Worm (Caenorhabditis elegans) whole organism, young adult: Measurements from ENCODE around the gene dnc-1.
A peak's percentile ranks its signal among the peaks of the same experiment; 100 is the strongest.

ENCODE experiments used
- C17E4.6 ChIP-seq: fragments of 200-800 bp; sonication (Bioruptor generic); IDR thresholded peaks from 2 replicates; pipeline ENCODE4 v1.3.6; 2022; ENCODE audit warnings: missing genetic modification reagents, missing genetic modification characterization, missing compliant biosample characterization
- F10E7.11 ChIP-seq: sonication (generic microtip); optimal IDR thresholded peaks from 2 replicates; lab custom pipeline; 2017; ENCODE audit warnings: mild to moderate bottlenecking, missing genetic modification characterization, moderate library complexity, missing compliant biosample characterization
- F23B12.7 ChIP-seq: sonication (generic microtip); optimal IDR thresholded peaks from 2 replicates; lab custom pipeline; 2017; ENCODE audit warnings: missing genetic modification characterization, mild to moderate bottlenecking, missing compliant biosample characterization, antibody characterized with exemption, moderate library complexity; ENCODE audit not compliant: insufficient read depth
- F37B4.10 ChIP-seq: fragments of 200-800 bp; sonication (Bioruptor generic); IDR thresholded peaks from 2 replicates; pipeline ENCODE4 v1.3.6; 2022; ENCODE audit warnings: missing genetic modification characterization, missing compliant biosample characterization
- F49E8.2 ChIP-seq: sonication (generic microtip); optimal IDR thresholded peaks from 3 replicates; lab custom pipeline; 2017; ENCODE audit warnings: missing genetic modification characterization, mild to moderate bottlenecking, missing compliant biosample characterization, antibody characterized with exemption, moderate library complexity; ENCODE audit not compliant: insufficient read depth
- K12H6.12 ChIP-seq: fragments of 200-800 bp; sonication (Bioruptor generic); optimal IDR thresholded peaks from 2 replicates; lab custom pipeline; 2018; ENCODE audit warnings: mild to moderate bottlenecking, missing genetic modification characterization, missing compliant biosample characterization
- T26A5.8 ChIP-seq: sonication (generic microtip); optimal IDR thresholded peaks from 2 replicates; lab custom pipeline; 2016; ENCODE audit warnings: missing genetic modification characterization, missing compliant biosample characterization
- Y53F4B.3 ChIP-seq: fragments of 200-800 bp; sonication (Bioruptor generic); IDR thresholded peaks from 2 replicates; pipeline ENCODE4 v1.3.6; 2022; ENCODE audit warnings: missing genetic modification reagents, missing genetic modification characterization, missing compliant biosample characterization
- Y95B8A.8 ChIP-seq: fragments of 200-800 bp; sonication (Bioruptor generic); IDR thresholded peaks from 2 replicates; pipeline ENCODE4 v1.3.6; 2022; ENCODE audit warnings: missing genetic modification reagents, missing genetic modification characterization, missing compliant biosample characterization
- akir-1 ChIP-seq: fragments of 200-800 bp; sonication (Bioruptor generic); optimal IDR thresholded peaks from 2 replicates; lab custom pipeline; 2018; ENCODE audit warnings: mild to moderate bottlenecking, missing genetic modification characterization, moderate library complexity, missing compliant biosample characterization
- aptf-2 ChIP-seq: fragments of 200-800 bp; sonication (Bioruptor generic); conservative IDR thresholded peaks from 2 replicates; pipeline ENCODE4 v1.3.6; 2022; ENCODE audit warnings: missing genetic modification reagents, missing genetic modification characterization, missing compliant biosample characterization
- aptf-3 ChIP-seq: fragments of 200-800 bp; sonication (Bioruptor generic); IDR thresholded peaks from 2 replicates; pipeline ENCODE4 v1.3.6; 2022; ENCODE audit warnings: missing genetic modification characterization, missing compliant biosample characterization
- attf-3 ChIP-seq: fragments of 200-800 bp; sonication (Bioruptor generic); conservative IDR thresholded peaks from 2 replicates; pipeline ENCODE4 v1.3.6; 2022; ENCODE audit warnings: missing genetic modification reagents, missing genetic modification characterization, missing compliant biosample characterization
- attf-5 ChIP-seq: fragments of 200-800 bp; sonication (Bioruptor generic); optimal IDR thresholded peaks from 2 replicates; lab custom pipeline; 2018; ENCODE audit warnings: mild to moderate bottlenecking, missing genetic modification characterization, missing compliant biosample characterization
- attf-6 ChIP-seq: fragments of 200-800 bp; sonication (Bioruptor generic); IDR thresholded peaks from 2 replicates; pipeline ENCODE4 v1.3.6; 2022; ENCODE audit warnings: missing genetic modification reagents, missing genetic modification characterization, missing compliant biosample characterization
- bed-1 ChIP-seq: fragments of 200-800 bp; sonication (Bioruptor generic); IDR thresholded peaks from 2 replicates; pipeline ENCODE4 v1.3.6; 2022; ENCODE audit warnings: missing genetic modification reagents, missing genetic modification characterization, missing compliant biosample characterization
- bed-2 ChIP-seq: fragments of 200-800 bp; sonication (Bioruptor generic); IDR thresholded peaks from 2 replicates; pipeline ENCODE4 v1.3.6; 2022; ENCODE audit warnings: missing genetic modification reagents, missing genetic modification characterization, missing compliant biosample characterization
- cebp-1 ChIP-seq, 2 experiments: fragments of 200-800 bp in 1 of 2; sonication (Bioruptor generic) in 1 of 2; sonication (generic microtip) in 1 of 2; IDR thresholded peaks in 1 of 2; optimal IDR thresholded peaks in 1 of 2; 2 replicates each; pipeline versions ENCODE4 v1.3.6 to Lab custom; 2017 to 2022; ENCODE audit warnings: missing compliant biosample characterization in 2 of 2, missing genetic modification characterization in 2 of 2, mild to moderate bottlenecking in 1 of 2, missing genetic modification reagents in 1 of 2, moderate library complexity in 1 of 2
- ceh-100 ChIP-seq: fragments of 200-800 bp; sonication (Bioruptor generic); IDR thresholded peaks from 2 replicates; pipeline ENCODE4 v1.3.6; 2022; ENCODE audit warnings: missing genetic modification reagents, missing genetic modification characterization, missing compliant biosample characterization
- ceh-58 ChIP-seq: fragments of 200-800 bp; sonication (Bioruptor generic); IDR thresholded peaks from 2 replicates; pipeline ENCODE4 v1.3.6; 2022; ENCODE audit warnings: missing genetic modification characterization, missing compliant biosample characterization
- chd-7 ChIP-seq: sonication (generic microtip); optimal IDR thresholded peaks from 2 replicates; lab custom pipeline; 2016; ENCODE audit warnings: mild to moderate bottlenecking, missing genetic modification characterization, moderate library complexity, missing compliant biosample characterization
- egl-44 ChIP-seq: fragments of 200-800 bp; sonication (Bioruptor generic); IDR thresholded peaks from 2 replicates; pipeline ENCODE4 v1.3.6; 2022; ENCODE audit warnings: missing genetic modification reagents, missing genetic modification characterization, missing compliant biosample characterization
- ekl-4 ChIP-seq: fragments of 200-800 bp; sonication (Bioruptor generic); IDR thresholded peaks from 2 replicates; pipeline ENCODE4 v1.3.6; 2022; ENCODE audit warnings: missing genetic modification reagents, missing genetic modification characterization, missing compliant biosample characterization
- ets-4 ChIP-seq: fragments of 200-800 bp; sonication (Bioruptor generic); optimal IDR thresholded peaks from 2 replicates; lab custom pipeline; 2018; ENCODE audit warnings: mild to moderate bottlenecking, missing genetic modification characterization, missing compliant biosample characterization
- fkh-3 ChIP-seq: sonication (generic microtip); optimal IDR thresholded peaks from 2 replicates; lab custom pipeline; 2016; ENCODE audit warnings: mild to moderate bottlenecking, missing genetic modification characterization, missing compliant biosample characterization
- gei-17 ChIP-seq: fragments of 200-800 bp; sonication (Bioruptor generic); optimal IDR thresholded peaks from 2 replicates; lab custom pipeline; 2018; ENCODE audit warnings: mild to moderate bottlenecking, missing genetic modification characterization, missing compliant biosample characterization
- him-1 ChIP-seq: sonication (generic microtip); optimal IDR thresholded peaks from 2 replicates; lab custom pipeline; 2016; ENCODE audit warnings: missing genotype, missing genetic modification reagents, missing genetic modification characterization, missing compliant biosample characterization
- hlh-26 ChIP-seq: fragments of 200-800 bp; sonication (Bioruptor generic); conservative IDR thresholded peaks from 2 replicates; pipeline ENCODE4 v1.3.6; 2022; ENCODE audit warnings: missing genetic modification reagents, missing genetic modification characterization, missing compliant biosample characterization
- hmg-20 ChIP-seq: fragments of 200-800 bp; sonication (Bioruptor generic); IDR thresholded peaks from 2 replicates; pipeline ENCODE4 v1.3.6; 2022; ENCODE audit warnings: missing genetic modification reagents, missing genetic modification characterization, missing compliant biosample characterization
- hsf-1 ChIP-seq: fragments of 200-800 bp; sonication (Bioruptor generic); IDR thresholded peaks from 2 replicates; pipeline ENCODE4 v1.3.6; 2022; ENCODE audit warnings: missing genetic modification reagents, missing genetic modification characterization, missing compliant biosample characterization
- let-526 ChIP-seq: fragments of 200-800 bp; sonication (Bioruptor generic); IDR thresholded peaks from 2 replicates; pipeline ENCODE4 v1.3.6; 2022; ENCODE audit warnings: missing genetic modification reagents, missing genetic modification characterization, missing compliant biosample characterization
- lsl-1 ChIP-seq: fragments of 200-800 bp; sonication (Bioruptor generic); optimal IDR thresholded peaks from 2 replicates; lab custom pipeline; 2018; ENCODE audit warnings: mild to moderate bottlenecking, missing genetic modification characterization, moderate library complexity, missing compliant biosample characterization
- madf-3 ChIP-seq: fragments of 200-800 bp; sonication (Bioruptor generic); IDR thresholded peaks from 2 replicates; pipeline ENCODE4 v1.3.6; 2022; ENCODE audit warnings: missing genetic modification reagents, missing genetic modification characterization, missing compliant biosample characterization
- rec-8 ChIP-seq, 2 experiments: sonication (generic microtip); optimal IDR thresholded peaks; 2 replicates each; lab custom pipeline; 2016; ENCODE audit warnings: mild to moderate bottlenecking in 2 of 2, missing genetic modification characterization in 2 of 2, missing genetic modification reagents in 2 of 2, missing genotype in 2 of 2, missing biosample characterization in 1 of 2, missing compliant biosample characterization in 1 of 2, moderate library complexity in 1 of 2
- sdz-38 ChIP-seq: sonication (generic microtip); optimal IDR thresholded peaks from 2 replicates; lab custom pipeline; 2016; ENCODE audit warnings: missing genotype, missing genetic modification characterization, missing compliant biosample characterization
- sea-2 ChIP-seq: fragments of 200-800 bp; sonication (Bioruptor generic); IDR thresholded peaks from 2 replicates; pipeline ENCODE4 v1.3.6; 2022; ENCODE audit warnings: missing genetic modification characterization, missing compliant biosample characterization
- snpc-1.3 ChIP-seq: sonication (generic microtip); optimal IDR thresholded peaks from 2 replicates; lab custom pipeline; 2017; ENCODE audit warnings: missing genetic modification characterization, mild to moderate bottlenecking, missing compliant biosample characterization, antibody characterized with exemption, moderate library complexity, missing genotype, missing genetic modification reagents; ENCODE audit not compliant: insufficient read depth
- snpc-4 ChIP-seq, 5 experiments: fragments of 150-350 bp in 1 of 5; sonication (generic microtip) in 4 of 5; optimal IDR thresholded peaks; 2 replicates each; lab custom pipeline; 2014 to 2018; ENCODE audit warnings: missing genetic modification characterization in 5 of 5, missing biosample characterization in 3 of 5, antibody characterized with exemption in 2 of 5, mild to moderate bottlenecking in 2 of 5, missing compliant biosample characterization in 2 of 5, missing genotype in 2 of 5, moderate library complexity in 2 of 5, missing genetic modification reagents in 1 of 5
- somi-1 ChIP-seq: fragments of 200-800 bp; sonication (Bioruptor generic); optimal IDR thresholded peaks from 2 replicates; lab custom pipeline; 2018; ENCODE audit warnings: mild to moderate bottlenecking, missing genetic modification characterization, missing compliant biosample characterization
- tbp1 ChIP-seq: fragments of 200-800 bp; sonication (Bioruptor generic); optimal IDR thresholded peaks from 2 replicates; lab custom pipeline; 2018; ENCODE audit warnings: mild to moderate bottlenecking, missing genetic modification characterization, missing compliant biosample characterization
- unc-130 ChIP-seq: sonication (generic microtip); optimal IDR thresholded peaks from 2 replicates; lab custom pipeline; 2016; ENCODE audit warnings: missing genetic modification reagents, missing genetic modification characterization, missing compliant biosample characterization
- unc-62 ChIP-seq: fragments of 150-350 bp; optimal IDR thresholded peaks from 2 replicates; lab custom pipeline; 2014; ENCODE audit warnings: missing biosample characterization, missing genetic modification reagents, missing genetic modification characterization
- xnd-1 ChIP-seq: sonication (generic microtip); optimal IDR thresholded peaks from 2 replicates; lab custom pipeline; 2016; ENCODE audit warnings: missing genotype, missing genetic modification reagents, missing genetic modification characterization, missing compliant biosample characterization
- ztf-26 ChIP-seq: sonication (generic microtip); optimal IDR thresholded peaks from 2 replicates; lab custom pipeline; 2017; ENCODE audit warnings: missing genetic modification characterization, missing compliant biosample characterization
- ztf-3 ChIP-seq: fragments of 200-800 bp; sonication (Bioruptor generic); optimal IDR thresholded peaks from 2 replicates; lab custom pipeline; 2018; ENCODE audit warnings: mild to moderate bottlenecking, missing genetic modification characterization, missing compliant biosample characterization
- ztf-6 ChIP-seq: fragments of 200-800 bp; sonication (Bioruptor generic); IDR thresholded peaks from 2 replicates; pipeline ENCODE4 v1.3.6; 2022; ENCODE audit warnings: missing genetic modification reagents, missing genetic modification characterization, missing compliant biosample characterization

Gene dnc-1

DNA sequence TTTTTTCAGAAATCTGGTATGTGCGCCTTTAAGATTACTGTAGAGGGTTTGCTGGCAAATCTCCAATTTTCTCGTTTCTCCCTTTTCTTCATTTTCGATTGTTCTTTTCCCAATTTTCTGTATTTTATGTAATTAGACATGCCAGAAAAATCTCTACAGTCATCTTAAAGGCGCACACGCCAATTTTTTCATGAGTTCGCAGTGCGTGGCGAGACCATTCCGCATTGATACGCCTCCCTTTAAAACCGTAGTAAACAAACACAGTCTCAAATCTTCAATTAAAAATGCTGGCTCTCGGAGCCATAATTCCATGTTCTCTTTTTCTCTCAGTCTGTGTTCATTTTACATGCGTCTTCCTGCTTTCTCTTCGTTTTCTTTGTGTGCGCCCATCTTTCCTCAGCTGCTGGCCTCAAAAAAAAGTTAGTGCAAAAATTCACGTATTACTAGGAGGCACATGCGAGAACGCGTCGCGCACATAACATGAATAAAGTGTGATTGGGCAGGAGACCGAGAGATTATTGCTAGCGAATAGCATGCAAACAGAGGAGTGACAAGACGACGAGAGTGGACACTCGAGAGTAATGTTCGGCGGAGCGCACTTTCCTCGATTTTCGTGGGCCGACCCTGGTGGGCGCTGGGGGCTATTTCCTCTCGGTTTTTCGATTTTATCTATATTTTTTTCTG lies 14.0 kb downstream of the dnc-1 start (continued):
- TF ChIP-seq attf-5 (GFP tag; lab: Kevin White, UChicago), result peak; percentile 89
- no peak for TF ChIP-seq bed-1
- no peak for TF ChIP-seq fkh-3 (tag; lab: Kevin White, UChicago)
- TF ChIP-seq ceh-100 (GFP tag; lab: Robert Waterston, UW), result no peak
- no peak for TF ChIP-seq bed-2 (GFP tag; lab: Robert Waterston, UW)
- no peak for TF ChIP-seq sea-2 (GFP tag; lab: Robert Waterston, UW)
- no peak for TF ChIP-seq F10E7.11 (tag; lab: Kevin White, UChicago)
- no peak for TF ChIP-seq rec-8 (tag; optimal IDR thresholded peaks at IDR 0.05; lab: Kevin White, UChicago)
- TF ChIP-seq ztf-26 (tag; lab: Kevin White, UChicago), result peak; percentile 59
- no peak for TF ChIP-seq cebp-1 (GFP tag; IDR thresholded peaks at IDR 0.05; lab: Robert Waterston, UW)
- peak; percentile 78 for TF ChIP-seq cebp-1 (tag; optimal IDR thresholded peaks at IDR 0.05; lab: Kevin White, UChicago)
- TF ChIP-seq akir-1 (GFP tag; lab: Kevin White, UChicago), result no peak
- peak; percentile 38 for TF ChIP-seq somi-1 (GFP tag; lab: Kevin White, UChicago)
- no peak for TF ChIP-seq aptf-2 (GFP tag; lab: Robert Waterston, UW)
- TF ChIP-seq hsf-1, result no peak
- no peak for TF ChIP-seq F49E8.2 (tag; lab: Kevin White, UChicago)
- no peak for TF ChIP-seq hlh-26
- no peak for TF ChIP-seq ztf-6
- TF ChIP-seq T26A5.8 (tag; lab: Kevin White, UChicago), result no peak
- 0 out of 2 replicates have a peak, but pooled peaks have one; percentile 20 for TF ChIP-seq attf-3
- no peak for TF ChIP-seq ets-4 (GFP tag; lab: Kevin White, UChicago)
- peak; percentile 19 for TF ChIP-seq him-1 (tag; lab: Kevin White, UChicago)
- no peak for TF ChIP-seq unc-130 (GFP tag; lab: Kevin White, UChicago)
- TF ChIP-seq chd-7 (tag; lab: Kevin White, UChicago), result peak; percentile 58
- no peak for TF ChIP-seq F37B4.10
- no peak for TF ChIP-seq snpc-4 (GFP tag; optimal IDR thresholded peaks at IDR 0.05; lab: Kevin White, UChicago)
- peak in 3 of 4 experiments; percentile 29 to 65 (median 39) for TF ChIP-seq snpc-4 (tag; optimal IDR thresholded peaks at IDR 0.05; lab: Kevin White, UChicago)
- peak; percentile 24 for TF ChIP-seq gei-17 (GFP tag; lab: Kevin White, UChicago)
- TF ChIP-seq K12H6.12 (tag; lab: Kevin White, UChicago), result peak; percentile 77
- peak; percentile 93 for TF ChIP-seq lsl-1
- no peak for TF ChIP-seq unc-62 (GFP tag; lab: Kevin White, UChicago)
- no peak for TF ChIP-seq let-526 (GFP tag; lab: Robert Waterston, UW)
- TF ChIP-seq madf-3, result no peak
- TF ChIP-seq tbp1 (GFP tag; lab: Kevin White, UChicago), result peak; percentile 38
- TF ChIP-seq hmg-20 (GFP tag; lab: Robert Waterston, UW), result no peak
- TF ChIP-seq attf-6 (GFP tag; lab: Robert Waterston, UW), result no peak
- no peak for TF ChIP-seq C17E4.6 (GFP tag; lab: Robert Waterston, UW)
- peak; percentile 70 for TF ChIP-seq xnd-1 (tag; lab: Kevin White, UChicago)
- TF ChIP-seq Y53F4B.3 (GFP tag; lab: Robert Waterston, UW), result no peak
- no peak for TF ChIP-seq ztf-3 (GFP tag; lab: Kevin White, UChicago)
- no peak for TF ChIP-seq ceh-58 (GFP tag; lab: Robert Waterston, UW)
- no peak for TF ChIP-seq sdz-38 (tag; lab: Kevin White, UChicago)
- peak; percentile 43 for TF ChIP-seq ekl-4 (GFP tag; lab: Robert Waterston, UW)
- TF ChIP-seq snpc-1.3 (tag; lab: Kevin White, UChicago), result no peak
- no peak for TF ChIP-seq F23B12.7 (tag; lab: Kevin White, UChicago)
- TF ChIP-seq aptf-3 (GFP tag; lab: Robert Waterston, UW), result no peak
- TF ChIP-seq egl-44 (GFP tag; lab: Robert Waterston, UW), result no peak
- no peak for TF ChIP-seq Y95B8A.8 (GFP tag; lab: Robert Waterston, UW)
